Fruit fly (Drosophila melanogaster) whole organism, embryonic: Measurements from ENCODE around the gene CG7656.
A peak's percentile ranks its signal among the peaks of the same experiment; 100 is the strongest.

Source experiments
- CG10267 ChIP-seq: fragments of 200-800 bp; sonication (Bioruptor generic); optimal IDR thresholded peaks from 2 replicates; lab custom pipeline; 2018; ENCODE audit warnings: missing biosample characterization, mild to moderate bottlenecking, missing genetic modification characterization, moderate library complexity
- CG11504 ChIP-seq: fragments of 200-800 bp; sonication (Bioruptor generic); optimal IDR thresholded peaks from 3 replicates; lab custom pipeline; 2019; ENCODE audit warnings: missing biosample characterization, mild to moderate bottlenecking, missing genetic modification characterization, moderate library complexity
- CG12219 ChIP-seq: fragments of 200-800 bp; sonication (Bioruptor generic); optimal IDR thresholded peaks from 3 replicates; lab custom pipeline; 2018; ENCODE audit warnings: missing biosample characterization, mild to moderate bottlenecking, missing genetic modification characterization
- CG14014 ChIP-seq: fragments of 200-800 bp; sonication (Bioruptor generic); IDR thresholded peaks from 2 replicates; pipeline ENCODE4 v1.3.6; 2022; ENCODE audit warnings: missing biosample characterization, missing genetic modification characterization
- CG14441 ChIP-seq: fragments of 200-800 bp; sonication (Bioruptor generic); IDR thresholded peaks from 2 replicates; pipeline ENCODE4 v1.3.6; 2022; ENCODE audit warnings: missing biosample characterization, missing genetic modification characterization
- CG15073 ChIP-seq: fragments of 200-800 bp; sonication (Bioruptor generic); optimal IDR thresholded peaks from 2 replicates; lab custom pipeline; 2016; ENCODE audit warnings: missing biosample characterization, missing genetic modification characterization
- CG1603 ChIP-seq: fragments of 200-800 bp; sonication (Bioruptor generic); optimal IDR thresholded peaks from 2 replicates; lab custom pipeline; 2019; ENCODE audit warnings: missing biosample characterization, mild to moderate bottlenecking, missing genetic modification characterization, moderate library complexity
- CG17359 ChIP-seq: fragments of 200-800 bp; sonication (Bioruptor generic); optimal IDR thresholded peaks from 3 replicates; lab custom pipeline; 2018; ENCODE audit warnings: missing biosample characterization, mild to moderate bottlenecking, missing genetic modification characterization, moderate library complexity
- CG17612 ChIP-seq: fragments of 200-800 bp; sonication (Bioruptor generic); IDR thresholded peaks from 2 replicates; pipeline ENCODE4 v1.3.6; 2022; ENCODE audit warnings: missing biosample characterization, missing genetic modification characterization
- CG1832 ChIP-seq: fragments of 200-800 bp; sonication (Bioruptor generic); optimal IDR thresholded peaks from 2 replicates; lab custom pipeline; 2017; ENCODE audit warnings: missing biosample characterization, mild to moderate bottlenecking, missing genetic modification characterization, inconsistent platforms
- CG2116 ChIP-seq: fragments of 200-800 bp; sonication (Bioruptor generic); optimal IDR thresholded peaks from 3 replicates; lab custom pipeline; 2018; ENCODE audit warnings: missing biosample characterization, mild to moderate bottlenecking, missing genetic modification characterization
- CG2678 ChIP-seq: fragments of 200-800 bp; sonication (Bioruptor generic); optimal IDR thresholded peaks from 3 replicates; lab custom pipeline; 2019; ENCODE audit warnings: missing biosample characterization, mild to moderate bottlenecking, missing genetic modification characterization, moderate library complexity
- CG34224 ChIP-seq: fragments of 200-800 bp; sonication (Bioruptor generic); IDR thresholded peaks from 3 replicates; pipeline ENCODE4 v1.3.6; 2022; ENCODE audit warnings: missing biosample characterization, missing genetic modification characterization; ENCODE audit not compliant: partially characterized antibody
- CG34376 ChIP-seq: fragments of 200-800 bp; sonication (Bioruptor generic); optimal IDR thresholded peaks from 2 replicates; lab custom pipeline; 2018; ENCODE audit warnings: missing biosample characterization, mild to moderate bottlenecking, missing genetic modification characterization
- CG6254 ChIP-seq: fragments of 200-800 bp; sonication (Bioruptor generic); optimal IDR thresholded peaks from 3 replicates; lab custom pipeline; 2017; ENCODE audit warnings: mild to moderate bottlenecking, missing biosample characterization, missing genetic modification reagents, missing genetic modification characterization
- CG7839 ChIP-seq: fragments of 200-800 bp; sonication (Bioruptor generic); optimal IDR thresholded peaks from 3 replicates; lab custom pipeline; 2018; ENCODE audit warnings: missing biosample characterization, mild to moderate bottlenecking, missing genetic modification characterization, moderate library complexity
- CG7928 ChIP-seq: fragments of 200-800 bp; sonication (Bioruptor generic); optimal IDR thresholded peaks from 2 replicates; lab custom pipeline; 2017; ENCODE audit warnings: missing biosample characterization, mild to moderate bottlenecking, missing genetic modification characterization
- CG8281 ChIP-seq: fragments of 200-800 bp; sonication (Bioruptor generic); optimal IDR thresholded peaks from 2 replicates; lab custom pipeline; 2018; ENCODE audit warnings: missing biosample characterization, mild to moderate bottlenecking, missing genetic modification characterization, moderate library complexity
- CG8290 ChIP-seq, 3 experiments: fragments of 200-800 bp; sonication (Bioruptor generic); optimal IDR thresholded peaks; 2 replicates each; lab custom pipeline; 2016 to 2019; ENCODE audit warnings: missing biosample characterization in 3 of 3, missing genetic modification characterization in 3 of 3, mild to moderate bottlenecking in 2 of 3, moderate library complexity in 1 of 3
- CG9817 ChIP-seq: fragments of 200-800 bp; sonication (Bioruptor generic); optimal IDR thresholded peaks from 2 replicates; lab custom pipeline; 2018; ENCODE audit warnings: missing biosample characterization, mild to moderate bottlenecking, missing genetic modification characterization, moderate library complexity
- CTCF ChIP-seq: fragments of 200-800 bp; sonication (Bioruptor generic); optimal IDR thresholded peaks from 2 replicates; lab custom pipeline; 2017; ENCODE audit warnings: missing biosample characterization, mild to moderate bottlenecking, missing genetic modification characterization, moderate library complexity
- CrebB ChIP-seq: fragments of 200-800 bp; sonication (Bioruptor generic); optimal IDR thresholded peaks from 3 replicates; lab custom pipeline; 2018; ENCODE audit warnings: missing biosample characterization, mild to moderate bottlenecking, missing genetic modification characterization
- Dbx ChIP-seq: fragments of 200-800 bp; sonication (Bioruptor generic); IDR thresholded peaks from 3 replicates; pipeline ENCODE4 v1.3.6; 2022; ENCODE audit warnings: missing biosample characterization, missing genetic modification characterization
- Dip3 ChIP-seq: fragments of 200-800 bp; sonication (Bioruptor generic); optimal IDR thresholded peaks from 3 replicates; lab custom pipeline; 2016; ENCODE audit warnings: missing biosample characterization, missing genetic modification characterization
- ERR ChIP-seq: fragments of 200-800 bp; sonication (Bioruptor generic); optimal IDR thresholded peaks from 2 replicates; lab custom pipeline; 2016; ENCODE audit warnings: missing biosample characterization, missing genetic modification characterization
- H15 ChIP-seq: fragments of 200-800 bp; sonication (Bioruptor generic); IDR thresholded peaks from 3 replicates; pipeline ENCODE4 v1.3.6; 2022; ENCODE audit warnings: missing biosample characterization, missing genetic modification characterization
- HLH3B ChIP-seq: fragments of 200-800 bp; sonication (Bioruptor generic); IDR thresholded peaks from 2 replicates; pipeline ENCODE4 v1.3.6; 2022; ENCODE audit warnings: missing biosample characterization, missing genetic modification characterization
- Hand ChIP-seq: fragments of 200-800 bp; sonication (Bioruptor generic); optimal IDR thresholded peaks from 2 replicates; lab custom pipeline; 2017; ENCODE audit warnings: mild to moderate bottlenecking, missing biosample characterization, missing genetic modification reagents, missing genetic modification characterization
- Lpt ChIP-seq: fragments of >200 bp; optimal IDR thresholded peaks from 2 replicates; lab custom pipeline; 2018; ENCODE audit warnings: missing biosample characterization, missing genetic modification characterization
- MTF-1 ChIP-seq: fragments of 200-800 bp; sonication (Bioruptor generic); optimal IDR thresholded peaks from 2 replicates; lab custom pipeline; 2018; ENCODE audit warnings: missing biosample characterization, mild to moderate bottlenecking, missing genetic modification characterization, borderline replicate concordance
- Oaz ChIP-seq: fragments of 200-800 bp; sonication (Bioruptor generic); IDR thresholded peaks from 2 replicates; pipeline ENCODE4 v1.3.6; 2022; ENCODE audit warnings: missing biosample characterization, missing genetic modification characterization
- Optix ChIP-seq: fragments of 200-800 bp; sonication (Bioruptor generic); IDR thresholded peaks from 3 replicates; pipeline ENCODE4 v1.3.6; 2022; ENCODE audit warnings: missing biosample characterization, missing genetic modification characterization
- Spps ChIP-seq: fragments of 200-800 bp; sonication (Bioruptor generic); optimal IDR thresholded peaks from 2 replicates; lab custom pipeline; 2018; ENCODE audit warnings: missing biosample characterization, mild to moderate bottlenecking, missing genetic modification characterization
- ash1 ChIP-seq: fragments of 200-800 bp; sonication (Bioruptor generic); optimal IDR thresholded peaks from 2 replicates; lab custom pipeline; 2018; ENCODE audit warnings: missing biosample characterization, mild to moderate bottlenecking, missing genetic modification characterization
- chn ChIP-seq: fragments of 200-800 bp; sonication (Bioruptor generic); optimal IDR thresholded peaks from 2 replicates; lab custom pipeline; 2016; ENCODE audit warnings: missing biosample characterization, missing genetic modification characterization
- ci ChIP-seq: fragments of 200-800 bp; sonication (Bioruptor generic); IDR thresholded peaks from 3 replicates; pipeline ENCODE4 v1.3.6; 2022; ENCODE audit warnings: missing biosample characterization, missing genetic modification characterization
- gcm2 ChIP-seq: fragments of 200-800 bp; sonication (Bioruptor generic); optimal IDR thresholded peaks from 2 replicates; lab custom pipeline; 2016; ENCODE audit warnings: missing biosample characterization, missing genetic modification characterization
- grau ChIP-seq: fragments of 200-800 bp; optimal IDR thresholded peaks from 3 replicates; lab custom pipeline; 2019; ENCODE audit warnings: missing biosample characterization, mild to moderate bottlenecking, missing genetic modification characterization, moderate library complexity
- hth ChIP-seq: fragments of >200 bp; optimal IDR thresholded peaks from 2 replicates; lab custom pipeline; 2017; ENCODE audit warnings: inconsistent platforms
- kay ChIP-seq: fragments of 200-800 bp; sonication (Bioruptor generic); optimal IDR thresholded peaks from 2 replicates; lab custom pipeline; 2016; ENCODE audit warnings: missing biosample characterization, missing genetic modification characterization
- lmd ChIP-seq: fragments of 200-800 bp; sonication (Bioruptor generic); IDR thresholded peaks from 2 replicates; pipeline ENCODE4 v1.3.6; 2022; ENCODE audit warnings: missing biosample characterization, missing genetic modification characterization
- lola ChIP-seq, 3 experiments: fragments of >200 bp in 2 of 3; fragments of 200-800 bp in 1 of 3; sonication (Bioruptor generic) in 1 of 3; optimal IDR thresholded peaks; 2 replicates each; lab custom pipeline; 2017 to 2019; ENCODE audit warnings: missing biosample characterization in 3 of 3, missing genetic modification characterization in 3 of 3, mild to moderate bottlenecking in 1 of 3, moderate library complexity in 1 of 3
- nmo ChIP-seq: fragments of 200-800 bp; sonication (Bioruptor generic); optimal IDR thresholded peaks from 2 replicates; lab custom pipeline; 2018; ENCODE audit warnings: missing biosample characterization, mild to moderate bottlenecking, missing genetic modification characterization, moderate library complexity
- odd ChIP-seq: fragments of 200-800 bp; sonication (Bioruptor generic); optimal IDR thresholded peaks from 2 replicates; lab custom pipeline; 2017; ENCODE audit warnings: missing biosample characterization, mild to moderate bottlenecking, missing genetic modification characterization
- pfk ChIP-seq: fragments of 200-800 bp; sonication (Bioruptor generic); optimal IDR thresholded peaks from 2 replicates; lab custom pipeline; 2018; ENCODE audit warnings: missing biosample characterization, mild to moderate bottlenecking, missing genetic modification characterization, moderate library complexity
- slbo ChIP-seq: fragments of 200-800 bp; sonication (Bioruptor generic); IDR thresholded peaks from 2 replicates; pipeline ENCODE4 v1.3.6; 2022; ENCODE audit warnings: missing biosample characterization, missing genetic modification characterization
- tgo ChIP-seq: fragments of 200-800 bp; sonication (Bioruptor generic); IDR thresholded peaks from 3 replicates; pipeline ENCODE4 v1.3.6; 2022; ENCODE audit warnings: missing biosample characterization, missing genetic modification characterization
- zfh1 ChIP-seq: fragments of 200-800 bp; sonication (Bioruptor generic); IDR thresholded peaks from 3 replicates; pipeline ENCODE4 v1.3.6; 2022; ENCODE audit warnings: missing biosample characterization, missing genetic modification characterization

The CG7656 gene

dm6 chr3L:15563058-15563850 is 24.7 kb downstream of the CG7656 start, which contains the start of the genes CG7739 and SCCRO (continued):
- TF ChIP-seq CG7928 (GFP tag; lab: Kevin White, UChicago) (no peak), hth (lab: Kevin White, UChicago) (no peak), lola (GFP tag; optimal IDR thresholded peaks at IDR 0.05; lab: Kevin White, UChicago) (peak in 1 of 3 experiments; percentile 45), CG11504 (tag; lab: Kevin White, UChicago) (no peak), tgo (GFP tag; lab: Robert Waterston, UW) (peak; percentile 69), MTF-1 (no peak), zfh1 (GFP tag; lab: Robert Waterston, UW) (peak; percentile 64; the same call in 2 of the 3 replicates), Lpt (GFP tag; lab: Kevin White, UChicago) (no peak), pfk (GFP tag; lab: Kevin White, UChicago) (no peak), odd (GFP tag; lab: Kevin White, UChicago) (no peak), Dbx (peak; percentile 72; the same call in 2 of the 3 replicates), ash1 (GFP tag; lab: Kevin White, UChicago) (no peak), HLH3B (GFP tag; lab: Robert Waterston, UW) (peak; percentile 77), CG15073 (GFP tag; lab: Kevin White, UChicago) (peak; percentile 96), CTCF (GFP tag; lab: Kevin White, UChicago) (no peak), lmd (GFP tag; lab: Robert Waterston, UW) (peak; percentile 61; the same call in 1 of the 2 replicates), CG7839 (peak; percentile 75), Spps (tag; lab: Kevin White, UChicago) (no peak), grau (peak; percentile 69), CG2678 (tag; lab: Kevin White, UChicago) (peak; percentile 74), kay (GFP tag; lab: Kevin White, UChicago) (peak; percentile 61), Dip3 (peak; percentile 30), ERR (GFP tag; lab: Kevin White, UChicago) (no peak), CG1832 (GFP tag; lab: Kevin White, UChicago) (no peak), nmo (GFP tag; lab: Kevin White, UChicago) (peak; percentile 65), Oaz (GFP tag; lab: Robert Waterston, UW) (0 out of 2 replicates have a peak, but pooled peaks have one; percentile 45), CG14014 (GFP tag; lab: Robert Waterston, UW) (peak; percentile 76; the same call in 1 of the 2 replicates), CrebB (no peak), chn (GFP tag; lab: Kevin White, UChicago) (peak; percentile 49), CG9817 (tag; lab: Kevin White, UChicago) (peak; percentile 71), CG8281 (tag; lab: Kevin White, UChicago) (no peak), CG1603 (peak; percentile 42), CG17612 (GFP tag; lab: Robert Waterston, UW) (0 out of 2 replicates have a peak, but pooled peaks have one; percentile 27), CG34376 (GFP tag; lab: Kevin White, UChicago) (peak; percentile 3), gcm2 (GFP tag; lab: Kevin White, UChicago) (no peak), Optix (GFP tag; lab: Robert Waterston, UW) (peak; percentile 67; the same call in 2 of the 3 replicates), CG14441 (GFP tag; lab: Robert Waterston, UW) (peak; percentile 71), Hand (GFP tag; lab: Kevin White, UChicago) (peak; percentile 4), slbo (GFP tag; lab: Robert Waterston, UW) (peak; percentile 86), H15 (GFP tag; lab: Robert Waterston, UW) (no peak), CG6254 (GFP tag; lab: Kevin White, UChicago) (no peak), CG17359 (tag; lab: Kevin White, UChicago) (peak; percentile 54), CG34224 (GFP tag; lab: Robert Waterston, UW) (peak; percentile 56; the same call in 1 of the 3 replicates), CG8290 (GFP tag; optimal IDR thresholded peaks at IDR 0.05; lab: Kevin White, UChicago) (no peak), CG8290 (tag; optimal IDR thresholded peaks at IDR 0.05; lab: Kevin White, UChicago) (no peak), CG12219 (GFP tag; lab: Kevin White, UChicago) (no peak), CG2116 (peak; percentile 97), ci (GFP tag; lab: Robert Waterston, UW) (peak; percentile 66; the same call in 2 of the 3 replicates), CG10267 (peak; percentile 86)
